Fruit fly (Drosophila melanogaster): ENCODE data around the gene CNPYb.

dm6 chr3L:19071173-19071844, 24.7 kb downstream of the CNPYb start:
- TF ChIP-seq Lpt (GFP tag; optimal IDR thresholded peaks at IDR 0.05) = no peak
- TF ChIP-seq Met (GFP tag; optimal IDR thresholded peaks at IDR 0.05) = no peak
- TF ChIP-seq fd59A (GFP tag; optimal IDR thresholded peaks at IDR 0.05) = no peak
- no peak for TF ChIP-seq CG8119 (GFP tag; IDR thresholded peaks at IDR 0.05)
- no peak for TF ChIP-seq CG11762 (GFP tag; optimal IDR thresholded peaks at IDR 0.05; ENCODE audit: insufficient read depth)
- TF ChIP-seq Sox102F (GFP tag; optimal IDR thresholded peaks at IDR 0.05) = no peak
- no peak for TF ChIP-seq salr (GFP tag; optimal IDR thresholded peaks at IDR 0.05)
- no peak for TF ChIP-seq ss (GFP tag; optimal IDR thresholded peaks at IDR 0.05)
- TF ChIP-seq CG4318 (GFP tag; optimal IDR thresholded peaks at IDR 0.05) = no peak
- TF ChIP-seq CG32006 (GFP tag; optimal IDR thresholded peaks at IDR 0.05) = no peak
- TF ChIP-seq CG8632 (GFP tag; optimal IDR thresholded peaks at IDR 0.05) = no peak
- TF ChIP-seq CG1621 (tag; optimal IDR thresholded peaks at IDR 0.05) = no peak
- no peak for TF ChIP-seq Ets21C (GFP tag; optimal IDR thresholded peaks at IDR 0.05)
- TF ChIP-seq Eip93F (GFP tag; optimal IDR thresholded peaks at IDR 0.05) = no peak

Measured in whole organism, prepupa.